Fruit fly (Drosophila melanogaster) whole organism, embryonic: ENCODE measurements around the gene Dph3.

Experiments used
- BtbVII ChIP-seq: fragments of 200-800 bp; sonication (Bioruptor generic); optimal IDR thresholded peaks from 3 replicates; lab custom pipeline; 2017; ENCODE audit warnings: missing biosample characterization, mild to moderate bottlenecking, missing genetic modification characterization
- CG11504 ChIP-seq: fragments of 200-800 bp; sonication (Bioruptor generic); optimal IDR thresholded peaks from 3 replicates; lab custom pipeline; 2019; ENCODE audit warnings: missing biosample characterization, mild to moderate bottlenecking, missing genetic modification characterization, moderate library complexity
- CG12391 ChIP-seq: fragments of 200-800 bp; sonication (Bioruptor generic); optimal IDR thresholded peaks from 3 replicates; lab custom pipeline; 2018; ENCODE audit warnings: missing biosample characterization, mild to moderate bottlenecking, missing genetic modification characterization, moderate library complexity
- CG12659 ChIP-seq: fragments of 200-800 bp; sonication (Bioruptor generic); optimal IDR thresholded peaks from 3 replicates; lab custom pipeline; 2017; ENCODE audit warnings: mild to moderate bottlenecking, missing biosample characterization, missing genetic modification reagents, missing genetic modification characterization
- CG15073 ChIP-seq: fragments of 200-800 bp; sonication (Bioruptor generic); optimal IDR thresholded peaks from 2 replicates; lab custom pipeline; 2016; ENCODE audit warnings: missing biosample characterization, missing genetic modification characterization
- CG16779 ChIP-seq: fragments of 200-800 bp; sonication (Bioruptor generic); IDR thresholded peaks from 2 replicates; pipeline ENCODE4 v1.3.6; 2022; ENCODE audit warnings: missing biosample characterization, missing genetic modification characterization
- CG16863 ChIP-seq: fragments of 200-800 bp; sonication (Bioruptor generic); optimal IDR thresholded peaks from 3 replicates; lab custom pipeline; 2016; ENCODE audit warnings: missing biosample characterization, missing genetic modification characterization
- CG17612 ChIP-seq: fragments of 200-800 bp; sonication (Bioruptor generic); IDR thresholded peaks from 2 replicates; pipeline ENCODE4 v1.3.6; 2022; ENCODE audit warnings: missing biosample characterization, missing genetic modification characterization
- CG1792 ChIP-seq: fragments of 200-800 bp; sonication (Bioruptor generic); optimal IDR thresholded peaks from 2 replicates; lab custom pipeline; 2016; ENCODE audit warnings: missing biosample characterization, missing genetic modification characterization
- CG18764 ChIP-seq: fragments of 200-800 bp; sonication (Bioruptor generic); optimal IDR thresholded peaks from 3 replicates; lab custom pipeline; 2016; ENCODE audit warnings: missing biosample characterization, missing genetic modification characterization
- CG31441 ChIP-seq: fragments of 200-800 bp; sonication (Bioruptor generic); IDR thresholded peaks from 2 replicates; pipeline ENCODE4 v1.3.6; 2022; ENCODE audit warnings: missing biosample characterization, missing genetic modification characterization
- CG33213 ChIP-seq: fragments of 200-800 bp; sonication (Bioruptor generic); optimal IDR thresholded peaks from 3 replicates; lab custom pipeline; 2016; ENCODE audit warnings: missing biosample characterization, missing genetic modification characterization
- CG34224 ChIP-seq: fragments of 200-800 bp; sonication (Bioruptor generic); IDR thresholded peaks from 3 replicates; pipeline ENCODE4 v1.3.6; 2022; ENCODE audit warnings: missing biosample characterization, missing genetic modification characterization; ENCODE audit not compliant: partially characterized antibody
- CG3726 ChIP-seq: fragments of 200-800 bp; sonication (Bioruptor generic); IDR thresholded peaks from 3 replicates; pipeline ENCODE4, ENCODE4 v1.3.6; 2022; ENCODE audit warnings: missing biosample characterization, missing genetic modification characterization
- CG43689 ChIP-seq: fragments of 200-800 bp; sonication (Bioruptor generic); IDR thresholded peaks from 2 replicates; pipeline ENCODE4 v1.3.6; 2022; ENCODE audit warnings: missing biosample characterization, missing genetic modification characterization
- CG4424 ChIP-seq: fragments of 200-800 bp; sonication (Bioruptor generic); optimal IDR thresholded peaks from 3 replicates; lab custom pipeline; 2016; ENCODE audit warnings: missing biosample characterization, missing genetic modification characterization
- CG5245 ChIP-seq: fragments of 200-800 bp; sonication (Bioruptor generic); optimal IDR thresholded peaks from 3 replicates; lab custom pipeline; 2016; ENCODE audit warnings: missing biosample characterization, missing genetic modification characterization
- CG6254 ChIP-seq: fragments of 200-800 bp; sonication (Bioruptor generic); optimal IDR thresholded peaks from 3 replicates; lab custom pipeline; 2017; ENCODE audit warnings: mild to moderate bottlenecking, missing biosample characterization, missing genetic modification reagents, missing genetic modification characterization
- CG6689 ChIP-seq: fragments of 200-800 bp; sonication (Bioruptor generic); IDR thresholded peaks from 2 replicates; pipeline ENCODE4 v1.3.6; 2022; ENCODE audit warnings: missing biosample characterization, missing genetic modification characterization
- CG8290 ChIP-seq, 3 experiments: fragments of 200-800 bp; sonication (Bioruptor generic); optimal IDR thresholded peaks; 2 replicates each; lab custom pipeline; 2016 to 2019; ENCODE audit warnings: missing biosample characterization in 3 of 3, missing genetic modification characterization in 3 of 3, mild to moderate bottlenecking in 2 of 3, moderate library complexity in 1 of 3
- CG8924 ChIP-seq: fragments of 200-800 bp; optimal IDR thresholded peaks from 3 replicates; lab custom pipeline; 2019; ENCODE audit warnings: missing biosample characterization, mild to moderate bottlenecking, missing genetic modification characterization, moderate library complexity
- CG9932 ChIP-seq: fragments of 200-800 bp; sonication (Bioruptor generic); IDR thresholded peaks from 2 replicates; pipeline ENCODE4 v1.3.6; 2022; ENCODE audit warnings: missing biosample characterization, missing genetic modification characterization
- Dad ChIP-seq: fragments of 200-800 bp; sonication (Bioruptor generic); optimal IDR thresholded peaks from 3 replicates; lab custom pipeline; 2016; ENCODE audit warnings: missing biosample characterization, missing genetic modification characterization
- Dfd ChIP-seq, 2 experiments: fragments of >200 bp; optimal IDR thresholded peaks; 2 replicates each; lab custom pipeline; 2017; ENCODE audit warnings: missing biosample characterization in 2 of 2, missing genetic modification characterization in 2 of 2
- Dp ChIP-seq: fragments of 200-800 bp; sonication (Bioruptor generic); optimal IDR thresholded peaks from 2 replicates; lab custom pipeline; 2018; ENCODE audit warnings: missing biosample characterization, mild to moderate bottlenecking, missing genetic modification characterization, moderate library complexity
- Jarid2 ChIP-seq: fragments of 200-800 bp; sonication (Bioruptor generic); optimal IDR thresholded peaks from 3 replicates; lab custom pipeline; 2017; ENCODE audit warnings: mild to moderate bottlenecking, missing biosample characterization, missing genetic modification reagents, missing genetic modification characterization
- bbx ChIP-seq: fragments of 200-800 bp; sonication (Bioruptor generic); IDR thresholded peaks from 2 replicates; pipeline ENCODE4 v1.3.6; 2022; ENCODE audit warnings: missing biosample characterization, missing genetic modification characterization; ENCODE audit not compliant: partially characterized antibody
- bigmax ChIP-seq: fragments of 200-800 bp; sonication (Bioruptor generic); optimal IDR thresholded peaks from 2 replicates; lab custom pipeline; 2018; ENCODE audit warnings: missing biosample characterization, mild to moderate bottlenecking, missing genetic modification characterization
- bowl ChIP-seq: fragments of 200-800 bp; sonication (Bioruptor generic); IDR thresholded peaks from 2 replicates; pipeline ENCODE4 v1.3.6; 2022; ENCODE audit warnings: missing biosample characterization, missing genetic modification characterization
- chif ChIP-seq, 2 experiments: fragments of 200-800 bp; sonication (Bioruptor generic); optimal IDR thresholded peaks; 3 replicates each; lab custom pipeline; 2016; ENCODE audit warnings: missing biosample characterization in 2 of 2, missing genetic modification characterization in 2 of 2
- corto ChIP-seq: fragments of 200-800 bp; sonication (Bioruptor generic); optimal IDR thresholded peaks from 2 replicates; lab custom pipeline; 2016; ENCODE audit warnings: missing biosample characterization, mild to moderate bottlenecking, missing genetic modification characterization, moderate library complexity
- dan ChIP-seq: fragments of 200-800 bp; sonication (Bioruptor generic); IDR thresholded peaks from 2 replicates; pipeline ENCODE4 v1.3.6; 2022; ENCODE audit warnings: missing biosample characterization, missing genetic modification characterization
- dati ChIP-seq: fragments of 200-800 bp; sonication (Bioruptor generic); IDR thresholded peaks from 2 replicates; pipeline ENCODE4 v1.3.6; 2022; ENCODE audit warnings: missing biosample characterization, missing genetic modification characterization
- eve ChIP-seq, 2 experiments: fragments of >200 bp; optimal IDR thresholded peaks; 2 replicates each; lab custom pipeline; 2017; ENCODE audit warnings: missing biosample characterization in 2 of 2, missing genetic modification characterization in 2 of 2
- fd102C ChIP-seq: fragments of 200-800 bp; sonication (Bioruptor generic); optimal IDR thresholded peaks from 2 replicates; lab custom pipeline; 2018; ENCODE audit warnings: missing biosample characterization, mild to moderate bottlenecking, missing genetic modification characterization, moderate library complexity
- gfzf ChIP-seq: fragments of 200-800 bp; sonication (Bioruptor generic); optimal IDR thresholded peaks from 2 replicates; lab custom pipeline; 2016; ENCODE audit warnings: missing biosample characterization, mild to moderate bottlenecking, missing genetic modification characterization, moderate library complexity
- knrl ChIP-seq: fragments of 200-800 bp; sonication (Bioruptor generic); IDR thresholded peaks from 3 replicates; pipeline ENCODE4 v1.3.6; 2022; ENCODE audit warnings: missing biosample characterization, missing genetic modification characterization; ENCODE audit not compliant: partially characterized antibody
- lilli ChIP-seq: fragments of 200-800 bp; sonication (Bioruptor generic); optimal IDR thresholded peaks from 3 replicates; lab custom pipeline; 2016; ENCODE audit warnings: missing biosample characterization, missing genetic modification characterization
- lmd ChIP-seq: fragments of 200-800 bp; sonication (Bioruptor generic); IDR thresholded peaks from 2 replicates; pipeline ENCODE4 v1.3.6; 2022; ENCODE audit warnings: missing biosample characterization, missing genetic modification characterization
- mam ChIP-seq: fragments of 200-800 bp; sonication (Bioruptor generic); optimal IDR thresholded peaks from 3 replicates; lab custom pipeline; 2016; ENCODE audit warnings: missing biosample characterization, missing genetic modification characterization
- mld ChIP-seq: fragments of 200-800 bp; sonication (Bioruptor generic); IDR thresholded peaks from 3 replicates; pipeline ENCODE4 v1.3.6; 2022; ENCODE audit warnings: missing biosample characterization, missing genetic modification characterization; ENCODE audit not compliant: partially characterized antibody
- pzg ChIP-seq: fragments of 200-800 bp; sonication (Bioruptor generic); optimal IDR thresholded peaks from 3 replicates; lab custom pipeline; 2018; ENCODE audit warnings: missing biosample characterization, mild to moderate bottlenecking, missing genetic modification characterization, moderate library complexity
- seq ChIP-seq: fragments of 200-800 bp; sonication (Bioruptor generic); IDR thresholded peaks from 2 replicates; pipeline ENCODE4 v1.3.6; 2022; ENCODE audit warnings: missing biosample characterization, missing genetic modification characterization
- stwl ChIP-seq: fragments of 200-800 bp; sonication (Bioruptor generic); optimal IDR thresholded peaks from 3 replicates; lab custom pipeline; 2018; ENCODE audit warnings: missing biosample characterization, mild to moderate bottlenecking, missing genetic modification characterization, moderate library complexity
- tgo ChIP-seq: fragments of 200-800 bp; sonication (Bioruptor generic); IDR thresholded peaks from 3 replicates; pipeline ENCODE4 v1.3.6; 2022; ENCODE audit warnings: missing biosample characterization, missing genetic modification characterization
- unpg ChIP-seq: fragments of 200-800 bp; sonication (Bioruptor generic); optimal IDR thresholded peaks from 3 replicates; lab custom pipeline; 2018; ENCODE audit warnings: missing biosample characterization, mild to moderate bottlenecking, missing genetic modification characterization, moderate library complexity
- usp ChIP-seq: fragments of >200 bp; optimal IDR thresholded peaks from 2 replicates; lab custom pipeline; 2017; ENCODE audit warnings: missing biosample characterization, missing genetic modification characterization
- vnd ChIP-seq: fragments of 200-800 bp; sonication (Bioruptor generic); IDR thresholded peaks from 3 replicates; pipeline ENCODE4 v1.3.6; 2022; ENCODE audit warnings: missing biosample characterization, missing genetic modification characterization; ENCODE audit not compliant: partially characterized antibody

Gene Dph3

dm6 chr3R:11211291-11212061 lies 20.2 kb upstream of the Dph3 start (continued):
- TF ChIP-seq bbx (GFP tag; lab: Robert Waterston, UW) (0 out of 2 replicates have a peak, but pooled peaks have one; percentile 31), CG9932 (GFP tag; lab: Robert Waterston, UW) (peak; percentile 87), CG34224 (GFP tag; lab: Robert Waterston, UW) (no peak), lilli (peak; percentile 90), CG1792 (peak; percentile 64), CG11504 (peak; percentile 73), CG3726 (GFP tag; lab: Robert Waterston, UW) (peak; percentile 53; the same call in 1 of the 3 replicates), seq (GFP tag; lab: Robert Waterston, UW) (peak; percentile 62), unpg (GFP tag; lab: Kevin White, UChicago) (peak; percentile 65), stwl (tag; lab: Kevin White, UChicago) (no peak), mld (no peak), CG15073 (no peak), knrl (GFP tag; lab: Robert Waterston, UW) (0 out of 3 replicates have a peak, but pooled peaks have one; percentile 13), eve (GFP tag; optimal IDR thresholded peaks at IDR 0.05; lab: Kevin White, UChicago) (no peak), CG18764 (GFP tag; lab: Kevin White, UChicago) (peak; percentile 44), lmd (GFP tag; lab: Robert Waterston, UW) (peak; percentile 81), CG16863 (peak; percentile 68), CG16779 (GFP tag; lab: Robert Waterston, UW) (peak; percentile 77), CG8924 (tag; lab: Kevin White, UChicago) (peak; percentile 46), Dfd (GFP tag; optimal IDR thresholded peaks at IDR 0.05; lab: Kevin White, UChicago) (no peak), bigmax (peak; percentile 99), CG31441 (peak; percentile 62), CG6254 (GFP tag; lab: Kevin White, UChicago) (no peak), dan (no peak), CG6689 (peak; percentile 82), CG43689 (GFP tag; lab: Robert Waterston, UW) (no peak), CG4424 (peak; percentile 71), tgo (GFP tag; lab: Robert Waterston, UW) (peak; percentile 79), CG17612 (GFP tag; lab: Robert Waterston, UW) (peak; percentile 76), usp (GFP tag; lab: Kevin White, UChicago) (no peak), vnd (GFP tag; lab: Robert Waterston, UW) (no peak), dati (GFP tag; lab: Robert Waterston, UW) (no peak), gfzf (no peak), CG5245 (GFP tag; lab: Kevin White, UChicago) (peak; percentile 45), BtbVII (peak; percentile 25), corto (GFP tag; lab: Kevin White, UChicago) (no peak), Jarid2 (GFP tag; lab: Kevin White, UChicago) (no peak), bowl (peak; percentile 63), CG33213 (GFP tag; lab: Kevin White, UChicago) (peak; percentile 64), Dad (GFP tag; lab: Kevin White, UChicago) (peak; percentile 47), mam (peak; percentile 87), pzg (GFP tag; lab: Kevin White, UChicago) (peak; percentile 20), CG12391 (tag; lab: Kevin White, UChicago) (peak; percentile 81), fd102C (GFP tag; lab: Kevin White, UChicago) (peak; percentile 11), CG8290 (GFP tag; optimal IDR thresholded peaks at IDR 0.05; lab: Kevin White, UChicago) (peak; percentile 62), CG8290 (tag; optimal IDR thresholded peaks at IDR 0.05; lab: Kevin White, UChicago) (peak in 1 of 2 experiments; percentile 81), chif (GFP tag; optimal IDR thresholded peaks at IDR 0.05; lab: Kevin White, UChicago) (peak; percentile 55 to 66), Dp (GFP tag; lab: Kevin White, UChicago) (no peak), CG12659 (GFP tag; lab: Kevin White, UChicago) (peak; percentile 76)
